Fruit fly (Drosophila melanogaster): ENCODE results near the gene Arpc4.

DNA sequence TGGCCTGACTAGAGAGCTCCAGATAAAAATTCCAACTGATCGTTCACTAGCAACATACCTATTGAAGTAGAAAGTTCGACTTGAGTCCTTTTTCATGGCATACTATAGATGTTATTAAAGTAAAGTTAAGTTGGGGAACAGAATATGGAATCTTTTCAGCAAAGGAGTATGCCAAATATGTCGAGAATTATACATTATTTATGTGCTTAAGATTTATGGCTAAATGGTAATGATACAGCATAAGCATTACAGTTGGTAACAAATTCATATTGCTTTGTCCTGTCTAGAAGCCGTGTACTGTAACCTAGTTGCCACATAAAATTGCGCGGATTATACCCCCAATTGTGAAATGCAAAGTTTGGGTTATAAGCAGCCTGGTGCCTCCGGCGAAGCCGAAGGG is 30.1 kb downstream of the Arpc4 start, which contains the start of gene CG31639:
- TF ChIP-seq CG8478 (optimal IDR thresholded peaks at IDR 0.05) (no peak), CTCF (optimal IDR thresholded peaks at IDR 0.05) (no peak)

Measured in S2 (cell line).